Worm (Caenorhabditis elegans) whole organism, late embryonic: ENCODE results near the gene Y38H6C.18.
"Not testable (repeated sequence)": the region's sequence is repeated elsewhere in the genome, so short reads cannot be mapped to it uniquely, and the experiment has no call there.

Source experiments
- C08G9.2 ChIP-seq: sonication (generic microtip); optimal IDR thresholded peaks from 2 replicates; lab custom pipeline; 2016; ENCODE audit warnings: mild to moderate bottlenecking, missing genetic modification characterization, moderate library complexity, missing compliant biosample characterization
- F13H6.1 ChIP-seq: sonication (generic microtip); optimal IDR thresholded peaks from 2 replicates; lab custom pipeline; 2016; ENCODE audit warnings: missing genetic modification characterization, missing compliant biosample characterization
- Y22D7AL.16 ChIP-seq: sonication (generic microtip); optimal IDR thresholded peaks from 2 replicates; lab custom pipeline; 2016; ENCODE audit warnings: missing genetic modification characterization, missing compliant biosample characterization
- ama-1 ChIP-seq: fragments of 150-350 bp; optimal IDR thresholded peaks from 2 replicates; lab custom pipeline; 2014
- ceh-18 ChIP-seq: sonication (generic microtip); optimal IDR thresholded peaks from 2 replicates; lab custom pipeline; 2016; ENCODE audit warnings: missing genetic modification characterization, missing compliant biosample characterization
- ceh-22 ChIP-seq: sonication (generic microtip); optimal IDR thresholded peaks from 2 replicates; lab custom pipeline; 2017; ENCODE audit warnings: missing biosample characterization, missing genetic modification characterization
- ceh-30 ChIP-seq: fragments of 150-350 bp; optimal IDR thresholded peaks from 2 replicates; lab custom pipeline; 2014; ENCODE audit warnings: missing biosample characterization, missing genetic modification characterization
- ceh-34 ChIP-seq: sonication (generic microtip); optimal IDR thresholded peaks from 2 replicates; lab custom pipeline; 2016; ENCODE audit warnings: mild to moderate bottlenecking, missing genetic modification characterization, missing compliant biosample characterization
- ceh-48 ChIP-seq: sonication (generic microtip); optimal IDR thresholded peaks from 2 replicates; lab custom pipeline; 2016; ENCODE audit warnings: missing genetic modification characterization, inconsistent platforms, missing compliant biosample characterization
- ceh-9 ChIP-seq: sonication (generic microtip); optimal IDR thresholded peaks from 2 replicates; lab custom pipeline; 2016; ENCODE audit warnings: mild to moderate bottlenecking, missing genetic modification characterization, inconsistent platforms, missing compliant biosample characterization
- che-1 ChIP-seq: sonication (generic microtip); optimal IDR thresholded peaks from 2 replicates; lab custom pipeline; 2016; ENCODE audit warnings: mild to moderate bottlenecking, missing genetic modification characterization, missing compliant biosample characterization
- dmd-4 ChIP-seq: sonication (generic microtip); optimal IDR thresholded peaks from 2 replicates; lab custom pipeline; 2016; ENCODE audit warnings: borderline replicate concordance, missing genetic modification characterization, missing compliant biosample characterization
- dve-1 ChIP-seq: sonication (generic microtip); optimal IDR thresholded peaks from 2 replicates; lab custom pipeline; 2017; ENCODE audit warnings: antibody characterized with exemption, mild to moderate bottlenecking, missing genetic modification characterization, missing compliant biosample characterization
- elt-2 ChIP-seq: sonication (generic microtip); optimal IDR thresholded peaks from 2 replicates; lab custom pipeline; 2016; ENCODE audit warnings: missing genetic modification reagents, missing genetic modification characterization, missing compliant biosample characterization
- elt-4 ChIP-seq: sonication (generic microtip); optimal IDR thresholded peaks from 2 replicates; lab custom pipeline; 2016; ENCODE audit warnings: missing genetic modification characterization, missing compliant biosample characterization
- fax-1 ChIP-seq: sonication (generic microtip); optimal IDR thresholded peaks from 2 replicates; lab custom pipeline; 2016; ENCODE audit warnings: missing genotype, missing genetic modification characterization, missing compliant biosample characterization
- fkh-10 ChIP-seq: fragments of 150-350 bp; optimal IDR thresholded peaks from 2 replicates; lab custom pipeline; 2014; ENCODE audit warnings: missing biosample characterization, missing genetic modification reagents, missing genetic modification characterization
- hlh-15 ChIP-seq: sonication (generic microtip); optimal IDR thresholded peaks from 2 replicates; lab custom pipeline; 2016; ENCODE audit warnings: missing genetic modification characterization, missing compliant biosample characterization
- hlh-30 ChIP-seq: sonication (generic microtip); optimal IDR thresholded peaks from 2 replicates; lab custom pipeline; 2017; ENCODE audit warnings: antibody characterized with exemption, missing genetic modification characterization, missing compliant biosample characterization; ENCODE audit not compliant: insufficient read depth
- lim-6 ChIP-seq: sonication (generic microtip); optimal IDR thresholded peaks from 2 replicates; lab custom pipeline; 2016; ENCODE audit warnings: missing genetic modification characterization, missing compliant biosample characterization
- madf-2 ChIP-seq: sonication (generic microtip); optimal IDR thresholded peaks from 2 replicates; lab custom pipeline; 2017; ENCODE audit warnings: missing genetic modification characterization, missing compliant biosample characterization
- mec-3 ChIP-seq: sonication (generic microtip); optimal IDR thresholded peaks from 2 replicates; lab custom pipeline; 2016; ENCODE audit warnings: borderline replicate concordance, missing genetic modification characterization, missing compliant biosample characterization
- nhr-11 ChIP-seq: fragments of 150-350 bp; optimal IDR thresholded peaks from 2 replicates; lab custom pipeline; 2014; ENCODE audit warnings: missing biosample characterization, missing genetic modification characterization
- nhr-232 ChIP-seq: sonication (generic microtip); optimal IDR thresholded peaks from 2 replicates; lab custom pipeline; 2016; ENCODE audit warnings: missing genetic modification characterization, missing compliant biosample characterization
- npax-4 ChIP-seq: sonication (generic microtip); optimal IDR thresholded peaks from 2 replicates; lab custom pipeline; 2016; ENCODE audit warnings: missing genetic modification characterization, missing compliant biosample characterization
- pag-3 ChIP-seq: sonication (generic microtip); optimal IDR thresholded peaks from 2 replicates; lab custom pipeline; 2016; ENCODE audit warnings: missing compliant biosample characterization, missing genetic modification characterization, borderline replicate concordance
- pat-9 ChIP-seq: fragments of 200-800 bp; sonication (Bioruptor generic); optimal IDR thresholded peaks from 2 replicates; lab custom pipeline; 2018; ENCODE audit warnings: mild to moderate bottlenecking, missing genetic modification characterization, moderate library complexity, missing compliant biosample characterization
- pha-2 ChIP-seq: sonication (generic microtip); optimal IDR thresholded peaks from 2 replicates; lab custom pipeline; 2017; ENCODE audit warnings: mild to moderate bottlenecking, missing genetic modification characterization, missing compliant biosample characterization
- pha-4 ChIP-seq: fragments of 150-350 bp; optimal IDR thresholded peaks from 2 replicates; lab custom pipeline; 2018; ENCODE audit warnings: missing biosample characterization, missing genetic modification reagents, missing genetic modification characterization
- pqm-1 ChIP-seq: sonication (generic microtip); optimal IDR thresholded peaks from 2 replicates; lab custom pipeline; 2016; ENCODE audit warnings: missing genetic modification characterization, missing compliant biosample characterization
- sdc-2 ChIP-seq: sonication (generic microtip); optimal IDR thresholded peaks from 2 replicates; lab custom pipeline; 2016; ENCODE audit warnings: missing genotype, missing genetic modification characterization, missing compliant biosample characterization
- sox-2 ChIP-seq: fragments of 200-800 bp; sonication (Bioruptor generic); IDR thresholded peaks from 2 replicates; pipeline ENCODE4 v1.3.6; 2022; ENCODE audit warnings: missing genetic modification reagents, missing genetic modification characterization, missing compliant biosample characterization
- sox-4 ChIP-seq: sonication (generic microtip); optimal IDR thresholded peaks from 2 replicates; lab custom pipeline; 2017; ENCODE audit warnings: mild to moderate bottlenecking, missing genetic modification characterization, inconsistent platforms, missing compliant biosample characterization
- tbx-7 ChIP-seq: sonication (generic microtip); optimal IDR thresholded peaks from 2 replicates; lab custom pipeline; 2016; ENCODE audit warnings: missing genotype, missing genetic modification characterization, missing compliant biosample characterization
- unc-42 ChIP-seq: sonication (generic microtip); optimal IDR thresholded peaks from 2 replicates; lab custom pipeline; 2016; ENCODE audit warnings: missing genotype, missing genetic modification characterization, missing compliant biosample characterization
- unc-86 ChIP-seq: sonication (generic microtip); optimal IDR thresholded peaks from 2 replicates; lab custom pipeline; 2016; ENCODE audit warnings: missing genetic modification characterization, missing compliant biosample characterization

Gene Y38H6C.18

ce11 chrV:20514483-20514882, 32.5 kb downstream of the Y38H6C.18 start:
- TF ChIP-seq ceh-34 (tag; lab: Kevin White, UChicago) = no peak
- no peak for TF ChIP-seq ceh-22
- TF ChIP-seq tbx-7 (tag; lab: Kevin White, UChicago) = no peak
- TF ChIP-seq madf-2 (tag; lab: Kevin White, UChicago) = no peak
- TF ChIP-seq sox-4 (tag; lab: Kevin White, UChicago) = no peak
- TF ChIP-seq fkh-10 = no peak
- TF ChIP-seq pha-4 (tag; lab: Kevin White, UChicago) = no peak
- TF ChIP-seq hlh-15 (tag; lab: Kevin White, UChicago) = no peak
- TF ChIP-seq Y22D7AL.16 (tag; lab: Kevin White, UChicago) = no peak
- TF ChIP-seq hlh-30 (tag; lab: Kevin White, UChicago) = no peak
- no peak for TF ChIP-seq sdc-2 (tag; lab: Kevin White, UChicago)
- TF ChIP-seq unc-86 (tag; lab: Kevin White, UChicago) = no peak
- TF ChIP-seq ama-1 (lab: Kevin White, UChicago) = no peak
- TF ChIP-seq fax-1 = no peak
- no peak for TF ChIP-seq lim-6
- TF ChIP-seq dmd-4 (tag; lab: Kevin White, UChicago) = no peak
- TF ChIP-seq ceh-9 (tag; lab: Kevin White, UChicago) = no peak
- TF ChIP-seq che-1 (tag; lab: Kevin White, UChicago) = no peak
- no peak for TF ChIP-seq mec-3 (tag; lab: Kevin White, UChicago)

ce11 chrV:20513661-20514060, 33.3 kb downstream of the Y38H6C.18 start, which contains the start of gene Y38H6C.8:
TSS of gene Y38H6C.8 (plus strand) at chrV:20513961.
- TF ChIP-seq pqm-1; dmd-4 (tag; lab: Kevin White, UChicago); pat-9: not testable (repeated sequence)

ce11 chrV:20509427-20509826, 37.5 kb downstream of the Y38H6C.18 start:
- TF ChIP-seq hlh-30 (tag; lab: Kevin White, UChicago) (no peak), dve-1 (no peak), elt-2 (tag; lab: Kevin White, UChicago) (no peak), nhr-232 (tag; lab: Kevin White, UChicago) (no peak), pha-2 (no peak), elt-4 (tag; lab: Kevin White, UChicago) (no peak), sox-4 (tag; lab: Kevin White, UChicago) (no peak), pha-4 (tag; lab: Kevin White, UChicago) (no peak), C08G9.2 (tag; lab: Kevin White, UChicago) (no peak), unc-42 (tag; lab: Kevin White, UChicago) (no peak), ceh-18 (tag; lab: Kevin White, UChicago) (no peak), ceh-22 (no peak), npax-4 (tag; lab: Kevin White, UChicago) (no peak)

ce11 chrV:20506542-20506941, 40.4 kb downstream of the Y38H6C.18 start:
- TF ChIP-seq ceh-48 (no peak), sox-2 (GFP tag; lab: Robert Waterston, UW) (no peak), ceh-9 (tag; lab: Kevin White, UChicago) (no peak), madf-2 (tag; lab: Kevin White, UChicago) (no peak), ceh-30 (no peak), pag-3 (no peak), fax-1 (no peak), nhr-11 (no peak)

ce11 chrV:20504997-20505396, 42.0 kb downstream of the Y38H6C.18 start, which contains the start of gene Y38H6C.4:
TSS of gene Y38H6C.4 (minus strand) at chrV:20505097.
- TF ChIP-seq ceh-22 (no peak), F13H6.1 (tag; lab: Kevin White, UChicago) (no peak)
- TF ChIP-seq, all 69 proteins: peak for 0
